Worm (Caenorhabditis elegans): ENCODE results near the gene B0285.6.
A peak's percentile ranks its signal among the peaks of the same experiment; 100 is the strongest.

B0285.6 gene

ce11 chrIII:4317065-4317752, 32.7 kb upstream of the B0285.6 start, which contains the start of gene tag-131 (continued):
- no peak for TF ChIP-seq daf-8 (GFP tag; IDR thresholded peaks at IDR 0.05)
- TF ChIP-seq ceh-28 (tag; optimal IDR thresholded peaks at IDR 0.05), result no peak
- no peak for TF ChIP-seq ces-1 (GFP tag; optimal IDR thresholded peaks at IDR 0.05)
- TF ChIP-seq tra-1 (GFP tag; IDR thresholded peaks at IDR 0.05), result no peak
- TF ChIP-seq unc-62 (GFP tag; optimal IDR thresholded peaks at IDR 0.05 in 1 of 2), result peak in 1 of 2 experiments; percentile 83
- no peak for TF ChIP-seq unc-62 (tag; optimal IDR thresholded peaks at IDR 0.05)
- TF ChIP-seq aly-2 (tag; optimal IDR thresholded peaks at IDR 0.05), result no peak
- TF ChIP-seq pqm-1 (tag; optimal IDR thresholded peaks at IDR 0.05), result no peak
- no peak for TF ChIP-seq fos-1 (tag; optimal IDR thresholded peaks at IDR 0.05)
- no peak for TF ChIP-seq zfp-3 (GFP tag; conservative IDR thresholded peaks at IDR 0.05)
- peak; percentile 14 for TF ChIP-seq dpl-1 (GFP tag; optimal IDR thresholded peaks at IDR 0.05)

ce11 chrIII:4320113-4320512, 29.8 kb upstream of the B0285.6 start, which contains the start of gene H38K22.6:
Gene H38K22.6, plus strand, starts transcription at chrIII:4320413.
- TF ChIP-seq lin-15B (tag; optimal IDR thresholded peaks at IDR 0.05) (no peak), nhr-42 (GFP tag; IDR thresholded peaks at IDR 0.05) (no peak), snpc-4 (tag; optimal IDR thresholded peaks at IDR 0.05) (no peak), ceh-44 (GFP tag; IDR thresholded peaks at IDR 0.05) (no peak), daf-12 (tag; optimal IDR thresholded peaks at IDR 0.05) (no peak), unc-130 (GFP tag; optimal IDR thresholded peaks at IDR 0.05) (no peak), ZK337.2 (GFP tag; IDR thresholded peaks at IDR 0.05) (no peak), nhr-237 (tag; optimal IDR thresholded peaks at IDR 0.05) (no peak), fkh-10 (GFP tag; optimal IDR thresholded peaks at IDR 0.05) (no peak), daf-16 (GFP tag; optimal IDR thresholded peaks at IDR 0.05) (no peak), daf-16 (tag; optimal IDR thresholded peaks at IDR 0.05) (no peak), nhr-6 (tag; optimal IDR thresholded peaks at IDR 0.05) (no peak), F49E8.2 (tag; optimal IDR thresholded peaks at IDR 0.05; ENCODE audit: borderline replicate concordance) (no peak), nhr-25 (tag; optimal IDR thresholded peaks at IDR 0.05; ENCODE audit: borderline replicate concordance, insufficient read depth) (no peak), nhr-41 (GFP tag; IDR thresholded peaks at IDR 0.05) (no peak), T26A8.4 (GFP tag; IDR thresholded peaks at IDR 0.05) (no peak), ztf-7 (tag; optimal IDR thresholded peaks at IDR 0.05) (no peak), tra-1 (GFP tag; IDR thresholded peaks at IDR 0.05) (no peak), daf-19 (GFP tag; conservative IDR thresholded peaks at IDR 0.05) (no peak), T20F7.1 (GFP tag; optimal IDR thresholded peaks at IDR 0.05) (no peak)

ce11 chrIII:4321399-4321798, 28.5 kb upstream of the B0285.6 start, which contains the start of gene H38K22.7:
Gene H38K22.7, plus strand, starts transcription at chrIII:4321699.
- no peak for TF ChIP-seq hif-1 (tag; optimal IDR thresholded peaks at IDR 0.05)
- no peak for TF ChIP-seq Y105C5A.15 (GFP tag; IDR thresholded peaks at IDR 0.05)
- no peak for TF ChIP-seq nhr-11 (tag; optimal IDR thresholded peaks at IDR 0.05)
- no peak for TF ChIP-seq nhr-10 (tag; optimal IDR thresholded peaks at IDR 0.05)
- TF ChIP-seq ceh-32 (tag; optimal IDR thresholded peaks at IDR 0.05; ENCODE audit: poor library complexity), result no peak
- TF ChIP-seq ZK546.5 (tag; optimal IDR thresholded peaks at IDR 0.05), result no peak

ce11 chrIII:4323120-4323519, 26.8 kb upstream of the B0285.6 start:
- TF ChIP-seq mdt-29 (GFP tag; IDR thresholded peaks at IDR 0.05), result no peak
- TF ChIP-seq madf-5 (GFP tag; IDR thresholded peaks at IDR 0.05), result no peak
- no peak for TF ChIP-seq lin-29 (GFP tag; IDR thresholded peaks at IDR 0.05)
- peak in 1 of 2 experiments; percentile 67 for TF ChIP-seq unc-62 (GFP tag; optimal IDR thresholded peaks at IDR 0.05 in 1 of 2)
- TF ChIP-seq unc-62 (tag; optimal IDR thresholded peaks at IDR 0.05), result no peak
- peak; percentile 54; the same call in 1 of the 2 replicates for TF ChIP-seq hmg-1.1 (GFP tag; IDR thresholded peaks at IDR 0.05)
- no peak for TF ChIP-seq ZK546.5 (tag; optimal IDR thresholded peaks at IDR 0.05)
- TF ChIP-seq duxl-1 (tag; optimal IDR thresholded peaks at IDR 0.05; ENCODE audit: poor library complexity), result no peak
- TF ChIP-seq ceh-32 (tag; optimal IDR thresholded peaks at IDR 0.05; ENCODE audit: poor library complexity), result no peak
- TF ChIP-seq nhr-6 (tag; optimal IDR thresholded peaks at IDR 0.05), result no peak
- TF ChIP-seq unc-130 (GFP tag; optimal IDR thresholded peaks at IDR 0.05), result no peak
- no peak for TF ChIP-seq Y48G9A.11 (GFP tag; IDR thresholded peaks at IDR 0.05)
- TF ChIP-seq ces-1 (GFP tag; optimal IDR thresholded peaks at IDR 0.05), result no peak
- TF ChIP-seq egl-27 (tag; optimal IDR thresholded peaks at IDR 0.05), result no peak
- no peak for TF ChIP-seq lir-3 (tag; optimal IDR thresholded peaks at IDR 0.05)
- peak; percentile 48 for TF ChIP-seq rbr-2 (tag; optimal IDR thresholded peaks at IDR 0.05)
- TF ChIP-seq zfp-3 (GFP tag; conservative IDR thresholded peaks at IDR 0.05), result no peak
- 0 out of 2 replicates have a peak, but pooled peaks have one; percentile 16 for TF ChIP-seq lin-38 (GFP tag; IDR thresholded peaks at IDR 0.05)
- TF ChIP-seq dmd-8 (GFP tag; IDR thresholded peaks at IDR 0.05), result no peak

Measured in whole organism, L4 larva.